Worm (Caenorhabditis elegans) whole organism, L4 larva: ENCODE results near the gene Y44A6C.1.
"Not testable (repeated sequence)": the region's sequence is repeated elsewhere in the genome, so short reads cannot be mapped to it uniquely, and the experiment has no call there.

ENCODE experiments used
- ama-1 ChIP-seq: fragments of 150-350 bp; optimal IDR thresholded peaks from 2 replicates; lab custom pipeline; 2014; ENCODE audit warnings: inconsistent platforms, mixed read lengths
- ceh-82 ChIP-seq: sonication (generic microtip); optimal IDR thresholded peaks from 2 replicates; lab custom pipeline; 2017; ENCODE audit warnings: missing biosample characterization, missing genetic modification characterization
- egl-27 ChIP-seq: sonication (generic microtip); optimal IDR thresholded peaks from 3 replicates; lab custom pipeline; 2017; ENCODE audit warnings: missing biosample characterization, missing genetic modification reagents, missing genetic modification characterization
- hlh-30 ChIP-seq: sonication (generic microtip); optimal IDR thresholded peaks from 2 replicates; lab custom pipeline; 2017; ENCODE audit warnings: antibody characterized with exemption, mild to moderate bottlenecking, missing genetic modification characterization, missing compliant biosample characterization; ENCODE audit not compliant: insufficient read depth
- jun-1 ChIP-seq: fragments of 150-350 bp; optimal IDR thresholded peaks from 2 replicates; lab custom pipeline; 2014; ENCODE audit warnings: missing biosample characterization, missing genetic modification reagents, missing genetic modification characterization
- lim-7 ChIP-seq: fragments of 200-800 bp; sonication (Bioruptor generic); IDR thresholded peaks from 2 replicates; pipeline ENCODE4 v1.3.6; 2022; ENCODE audit warnings: missing genetic modification characterization, missing compliant biosample characterization
- lin-1 ChIP-seq: fragments of 200-800 bp; sonication (Bioruptor generic); IDR thresholded peaks from 2 replicates; pipeline ENCODE4 v1.3.6; 2022; ENCODE audit warnings: missing genetic modification reagents, missing genetic modification characterization, missing compliant biosample characterization
- lin-13 ChIP-seq: fragments of 150-350 bp; optimal IDR thresholded peaks from 2 replicates; lab custom pipeline; 2014; ENCODE audit warnings: missing biosample characterization, missing genetic modification reagents, missing genetic modification characterization
- lin-39 ChIP-seq: fragments of 150-350 bp; optimal IDR thresholded peaks from 2 replicates; lab custom pipeline; 2014; ENCODE audit warnings: missing biosample characterization, missing genetic modification reagents, missing genetic modification characterization
- nhr-111 ChIP-seq: fragments of 200-800 bp; sonication (Bioruptor generic); optimal IDR thresholded peaks from 2 replicates; lab custom pipeline; 2018; ENCODE audit warnings: mild to moderate bottlenecking, missing genetic modification characterization, missing compliant biosample characterization
- nhr-77 ChIP-seq: fragments of 150-350 bp; optimal IDR thresholded peaks from 2 replicates; lab custom pipeline; 2014; ENCODE audit warnings: missing biosample characterization, missing genetic modification characterization
- pqm-1 ChIP-seq: sonication (generic microtip); optimal IDR thresholded peaks from 2 replicates; lab custom pipeline; 2017; ENCODE audit warnings: missing biosample characterization, missing genetic modification characterization
- tag-97 ChIP-seq: fragments of 200-800 bp; sonication (Bioruptor generic); IDR thresholded peaks from 2 replicates; pipeline ENCODE4 v1.3.6; 2022; ENCODE audit warnings: missing genetic modification characterization, missing compliant biosample characterization
- ztf-7 ChIP-seq: fragments of 150-350 bp; optimal IDR thresholded peaks from 2 replicates; lab custom pipeline; 2014; ENCODE audit warnings: missing biosample characterization, missing genetic modification characterization

- TF ChIP-seq nhr-111 (GFP tag; lab: Kevin White, UChicago); lin-13 (GFP tag; lab: Kevin White, UChicago); lin-1 (GFP tag; lab: Robert Waterston, UW); egl-27; lim-7 (GFP tag; lab: Robert Waterston, UW); ama-1 (lab: Kevin White, UChicago); lin-39 (tag; lab: Kevin White, UChicago); ceh-82; tag-97 (GFP tag; lab: Robert Waterston, UW); ztf-7; pqm-1 (tag; lab: Kevin White, UChicago); hlh-30 (tag; lab: Kevin White, UChicago); nhr-77; jun-1 (tag; lab: Kevin White, UChicago): not testable (repeated sequence)
These were observed 14.9 kb upstream of the Y44A6C.1 start for ce11 chrV:20698837-20699236.
